Fruit fly (Drosophila melanogaster) whole organism, embryonic: ENCODE data around the gene CG32147.

Experiments
- Bdp1 ChIP-seq: fragments of 200-800 bp; sonication (Bioruptor generic); optimal IDR thresholded peaks from 3 replicates; lab custom pipeline; 2016; ENCODE audit warnings: missing biosample characterization, missing genetic modification characterization
- Bgb ChIP-seq: fragments of 200-800 bp; sonication (Bioruptor generic); IDR thresholded peaks from 2 replicates; pipeline ENCODE4 v1.3.6; 2022; ENCODE audit warnings: missing biosample characterization, missing genetic modification characterization; ENCODE audit not compliant: partially characterized antibody
- BtbVII ChIP-seq: fragments of 200-800 bp; sonication (Bioruptor generic); optimal IDR thresholded peaks from 3 replicates; lab custom pipeline; 2017; ENCODE audit warnings: missing biosample characterization, mild to moderate bottlenecking, missing genetic modification characterization
- CG10267 ChIP-seq: fragments of 200-800 bp; sonication (Bioruptor generic); optimal IDR thresholded peaks from 2 replicates; lab custom pipeline; 2018; ENCODE audit warnings: missing biosample characterization, mild to moderate bottlenecking, missing genetic modification characterization, moderate library complexity
- CG13123 ChIP-seq: fragments of 200-800 bp; sonication (Bioruptor generic); optimal IDR thresholded peaks from 2 replicates; lab custom pipeline; 2016; ENCODE audit warnings: missing biosample characterization, missing genetic modification characterization
- CG14710 ChIP-seq: fragments of 200-800 bp; sonication (Bioruptor generic); optimal IDR thresholded peaks from 3 replicates; lab custom pipeline; 2019; ENCODE audit warnings: missing biosample characterization, mild to moderate bottlenecking, missing genetic modification characterization, moderate library complexity
- CG15011 ChIP-seq: fragments of 200-800 bp; sonication (Bioruptor generic); optimal IDR thresholded peaks from 3 replicates; lab custom pipeline; 2018; ENCODE audit warnings: missing biosample characterization, mild to moderate bottlenecking, missing genetic modification characterization
- CG17361 ChIP-seq: fragments of 200-800 bp; sonication (Bioruptor generic); IDR thresholded peaks from 3 replicates; pipeline ENCODE4 v1.3.6; 2022; ENCODE audit warnings: missing biosample characterization, missing genetic modification characterization
- CG17385 ChIP-seq: fragments of 200-800 bp; sonication (Bioruptor generic); optimal IDR thresholded peaks from 3 replicates; lab custom pipeline; 2018; ENCODE audit warnings: missing biosample characterization, mild to moderate bottlenecking, missing genetic modification characterization
- CG17829 ChIP-seq: fragments of 200-800 bp; optimal IDR thresholded peaks from 2 replicates; lab custom pipeline; 2019; ENCODE audit warnings: missing biosample characterization, mild to moderate bottlenecking, missing genetic modification characterization, moderate library complexity
- CG2116 ChIP-seq: fragments of 200-800 bp; sonication (Bioruptor generic); optimal IDR thresholded peaks from 3 replicates; lab custom pipeline; 2018; ENCODE audit warnings: missing biosample characterization, mild to moderate bottlenecking, missing genetic modification characterization
- CG2120 ChIP-seq: fragments of 200-800 bp; sonication (Bioruptor generic); optimal IDR thresholded peaks from 3 replicates; lab custom pipeline; 2016; ENCODE audit warnings: missing biosample characterization, missing genetic modification characterization
- CG30020 ChIP-seq: fragments of 200-800 bp; optimal IDR thresholded peaks from 2 replicates; lab custom pipeline; 2019; ENCODE audit warnings: missing biosample characterization, mild to moderate bottlenecking, missing genetic modification characterization, moderate library complexity
- CG31441 ChIP-seq: fragments of 200-800 bp; sonication (Bioruptor generic); IDR thresholded peaks from 2 replicates; pipeline ENCODE4 v1.3.6; 2022; ENCODE audit warnings: missing biosample characterization, missing genetic modification characterization
- CG3995 ChIP-seq: fragments of 200-800 bp; sonication (Bioruptor generic); optimal IDR thresholded peaks from 3 replicates; lab custom pipeline; 2016; ENCODE audit warnings: missing biosample characterization, missing genetic modification characterization
- CG4360 ChIP-seq: fragments of 200-800 bp; sonication (Bioruptor generic); IDR thresholded peaks from 2 replicates; pipeline ENCODE4 v1.3.6; 2022; ENCODE audit warnings: missing biosample characterization, missing genetic modification characterization
- CG7372 ChIP-seq: fragments of 200-800 bp; sonication (Bioruptor generic); IDR thresholded peaks from 2 replicates; pipeline ENCODE4 v1.3.6; 2022; ENCODE audit warnings: missing biosample characterization, missing genetic modification characterization
- CG8765 ChIP-seq: fragments of 200-800 bp; sonication (Bioruptor generic); IDR thresholded peaks from 2 replicates; pipeline ENCODE4 v1.3.6; 2022; ENCODE audit warnings: missing biosample characterization, missing genetic modification characterization
- CG8924 ChIP-seq: fragments of 200-800 bp; optimal IDR thresholded peaks from 3 replicates; lab custom pipeline; 2019; ENCODE audit warnings: missing biosample characterization, mild to moderate bottlenecking, missing genetic modification characterization, moderate library complexity
- CG9797 ChIP-seq: fragments of 200-800 bp; sonication (Bioruptor generic); optimal IDR thresholded peaks from 3 replicates; lab custom pipeline; 2018; ENCODE audit warnings: missing biosample characterization, mild to moderate bottlenecking, missing genetic modification characterization
- CG9817 ChIP-seq: fragments of 200-800 bp; sonication (Bioruptor generic); optimal IDR thresholded peaks from 2 replicates; lab custom pipeline; 2018; ENCODE audit warnings: missing biosample characterization, mild to moderate bottlenecking, missing genetic modification characterization, moderate library complexity
- CoRest ChIP-seq: fragments of 200-800 bp; sonication (Bioruptor generic); optimal IDR thresholded peaks from 3 replicates; lab custom pipeline; 2018; ENCODE audit warnings: missing biosample characterization, mild to moderate bottlenecking, missing genetic modification characterization, moderate library complexity
- Dp ChIP-seq: fragments of 200-800 bp; sonication (Bioruptor generic); optimal IDR thresholded peaks from 2 replicates; lab custom pipeline; 2018; ENCODE audit warnings: missing biosample characterization, mild to moderate bottlenecking, missing genetic modification characterization, moderate library complexity
- HHEX ChIP-seq: fragments of 200-800 bp; sonication (Bioruptor generic); optimal IDR thresholded peaks from 3 replicates; lab custom pipeline; 2017; ENCODE audit warnings: missing biosample characterization, mild to moderate bottlenecking, missing genetic modification characterization, missing genetic modification reagents
- Hmr ChIP-seq: fragments of 200-800 bp; sonication (Bioruptor generic); optimal IDR thresholded peaks from 3 replicates; lab custom pipeline; 2017; ENCODE audit warnings: mild to moderate bottlenecking, missing biosample characterization, missing genetic modification reagents, missing genetic modification characterization
- Med ChIP-seq: fragments of 200-800 bp; sonication (Bioruptor generic); peaks from one replicate; lab custom pipeline; 2016; ENCODE audit warnings: missing biosample characterization, missing genetic modification characterization, mild to moderate bottlenecking, inconsistent platforms, moderate library complexity
- Meics ChIP-seq: fragments of 200-800 bp; sonication (Bioruptor generic); optimal IDR thresholded peaks from 2 replicates; lab custom pipeline; 2017; ENCODE audit warnings: missing biosample characterization, mild to moderate bottlenecking, missing genetic modification characterization
- Opbp ChIP-seq: fragments of 200-800 bp; sonication (Bioruptor generic); IDR thresholded peaks from 3 replicates; pipeline ENCODE4 v1.3.6; 2022; ENCODE audit warnings: missing biosample characterization, missing genetic modification characterization; ENCODE audit not compliant: partially characterized antibody
- Rfx ChIP-seq: fragments of 200-800 bp; sonication (Bioruptor generic); IDR thresholded peaks from 2 replicates; pipeline ENCODE4 v1.3.6; 2022; ENCODE audit warnings: missing biosample characterization, missing genetic modification characterization
- Stat92E ChIP-seq, 3 experiments: fragments of >200 bp in 2 of 3; fragments of 200-800 bp in 1 of 3; sonication (Bioruptor generic) in 1 of 3; optimal IDR thresholded peaks; 2 replicates each; lab custom pipeline; 2017 to 2019; ENCODE audit warnings: missing biosample characterization in 3 of 3, missing genetic modification characterization in 3 of 3, mild to moderate bottlenecking in 1 of 3, moderate library complexity in 1 of 3
- Xbp1 ChIP-seq: fragments of 200-800 bp; sonication (Bioruptor generic); optimal IDR thresholded peaks from 3 replicates; lab custom pipeline; 2016; ENCODE audit warnings: missing biosample characterization, mild to moderate bottlenecking, missing genetic modification characterization
- amos ChIP-seq: fragments of 200-800 bp; sonication (Bioruptor generic); IDR thresholded peaks from 2 replicates; pipeline ENCODE4 v1.3.6; 2022; ENCODE audit warnings: missing biosample characterization, missing genetic modification characterization; ENCODE audit not compliant: partially characterized antibody
- bab2 ChIP-seq: fragments of 200-800 bp; sonication (Bioruptor generic); optimal IDR thresholded peaks from 2 replicates; lab custom pipeline; 2016; ENCODE audit warnings: missing biosample characterization, missing genetic modification characterization
- corto ChIP-seq: fragments of 200-800 bp; sonication (Bioruptor generic); optimal IDR thresholded peaks from 2 replicates; lab custom pipeline; 2016; ENCODE audit warnings: missing biosample characterization, mild to moderate bottlenecking, missing genetic modification characterization, moderate library complexity
- gem ChIP-seq: fragments of 200-800 bp; sonication (Bioruptor generic); optimal IDR thresholded peaks from 2 replicates; lab custom pipeline; 2019; ENCODE audit warnings: missing biosample characterization, mild to moderate bottlenecking, missing genetic modification characterization, moderate library complexity
- gfzf ChIP-seq: fragments of 200-800 bp; sonication (Bioruptor generic); optimal IDR thresholded peaks from 2 replicates; lab custom pipeline; 2016; ENCODE audit warnings: missing biosample characterization, mild to moderate bottlenecking, missing genetic modification characterization, moderate library complexity
- grn ChIP-seq: fragments of 200-800 bp; sonication (Bioruptor generic); optimal IDR thresholded peaks from 3 replicates; lab custom pipeline; 2017; ENCODE audit warnings: missing biosample characterization, missing genetic modification characterization
- gsb-n ChIP-seq: fragments of 200-800 bp; sonication (Bioruptor generic); optimal IDR thresholded peaks from 3 replicates; lab custom pipeline; 2018; ENCODE audit warnings: missing biosample characterization, mild to moderate bottlenecking, missing genetic modification characterization
- kay ChIP-seq: fragments of 200-800 bp; sonication (Bioruptor generic); optimal IDR thresholded peaks from 2 replicates; lab custom pipeline; 2016; ENCODE audit warnings: missing biosample characterization, missing genetic modification characterization
- mld ChIP-seq: fragments of 200-800 bp; sonication (Bioruptor generic); IDR thresholded peaks from 3 replicates; pipeline ENCODE4 v1.3.6; 2022; ENCODE audit warnings: missing biosample characterization, missing genetic modification characterization; ENCODE audit not compliant: partially characterized antibody
- nerfin-1 ChIP-seq: fragments of 200-800 bp; sonication (Bioruptor generic); optimal IDR thresholded peaks from 3 replicates; lab custom pipeline; 2019; ENCODE audit warnings: missing biosample characterization, mild to moderate bottlenecking, missing genetic modification characterization, moderate library complexity
- nmo ChIP-seq: fragments of 200-800 bp; sonication (Bioruptor generic); optimal IDR thresholded peaks from 2 replicates; lab custom pipeline; 2018; ENCODE audit warnings: missing biosample characterization, mild to moderate bottlenecking, missing genetic modification characterization, moderate library complexity
- pzg ChIP-seq: fragments of 200-800 bp; sonication (Bioruptor generic); optimal IDR thresholded peaks from 3 replicates; lab custom pipeline; 2018; ENCODE audit warnings: missing biosample characterization, mild to moderate bottlenecking, missing genetic modification characterization, moderate library complexity
- row ChIP-seq: fragments of 200-800 bp; sonication (Bioruptor generic); IDR thresholded peaks from 3 replicates; pipeline ENCODE4 v1.3.6; 2022; ENCODE audit warnings: missing biosample characterization, missing genetic modification characterization
- sd ChIP-seq: fragments of 200-800 bp; sonication (Bioruptor generic); optimal IDR thresholded peaks from 3 replicates; lab custom pipeline; 2018; ENCODE audit warnings: missing biosample characterization, mild to moderate bottlenecking, missing genetic modification characterization, moderate library complexity
- trem ChIP-seq: fragments of 200-800 bp; optimal IDR thresholded peaks from 3 replicates; lab custom pipeline; 2019; ENCODE audit warnings: missing biosample characterization, mild to moderate bottlenecking, missing genetic modification characterization, moderate library complexity
- usp ChIP-seq: fragments of >200 bp; optimal IDR thresholded peaks from 2 replicates; lab custom pipeline; 2017; ENCODE audit warnings: missing biosample characterization, missing genetic modification characterization

Gene CG32147

DNA sequence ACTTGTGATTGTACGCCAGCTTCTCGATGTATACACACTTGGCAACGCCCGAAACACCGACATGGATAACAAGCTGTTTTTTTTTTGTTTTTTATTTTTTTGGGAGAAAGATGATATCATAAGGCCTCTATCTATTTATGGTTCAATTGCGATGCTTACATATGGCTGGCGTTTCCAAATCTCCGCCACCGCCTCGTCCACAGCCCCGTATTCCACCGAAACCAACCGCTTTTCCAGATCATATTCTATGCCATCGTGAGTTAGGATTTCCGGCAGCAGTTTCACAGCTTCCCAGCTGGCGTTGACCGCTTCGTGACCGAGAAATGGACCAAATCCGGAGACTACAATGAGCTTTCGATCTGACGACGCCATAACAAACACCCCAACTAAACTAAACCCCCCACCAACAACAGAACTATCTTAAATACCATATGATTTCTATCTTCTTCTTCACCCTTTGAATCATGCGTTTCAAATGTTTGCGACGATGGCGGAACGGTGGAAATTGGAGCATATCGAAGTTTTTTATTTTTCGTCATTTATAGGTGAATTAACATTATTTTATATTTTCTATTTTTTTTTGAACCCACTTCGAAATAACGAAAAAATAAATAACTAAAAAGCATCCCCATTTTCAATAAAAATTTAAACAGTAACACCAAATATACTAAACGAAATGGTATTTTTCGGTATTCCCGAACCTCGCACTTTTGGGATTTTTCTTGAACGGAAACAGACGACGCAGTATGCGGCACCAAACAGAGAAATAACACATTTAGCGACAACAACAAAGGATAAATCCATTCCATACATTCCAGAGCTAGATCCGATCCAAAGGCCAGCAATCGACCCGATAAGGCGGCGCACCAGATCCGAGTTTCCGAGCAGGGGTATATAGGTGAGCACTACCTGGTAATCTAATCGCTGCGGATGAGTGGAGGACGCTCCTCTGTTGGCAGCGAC, at the start of gene CG32147, which contains the start of gene Pex3:
Gene CG32147 (minus strand): TSS at position 422 of the 963 bp plus-strand sequence.
Gene Pex3 (plus strand): TSS at position 718 of the 963 bp plus-strand sequence.
- peak; percentile 59 for TF ChIP-seq CG10267 (tag; lab: Kevin White, UChicago)
- peak; percentile 59 for TF ChIP-seq nmo (GFP tag; lab: Kevin White, UChicago)
- TF ChIP-seq CG2116 (GFP tag; lab: Kevin White, UChicago), result peak; percentile 58
- peak; percentile 88 for TF ChIP-seq CG30020 (tag; lab: Kevin White, UChicago)
- TF ChIP-seq mld (GFP tag; lab: Robert Waterston, UW), result no peak
- peak; percentile 66 for TF ChIP-seq trem
- peak; percentile 70 for TF ChIP-seq pzg (GFP tag; lab: Kevin White, UChicago)
- no peak for TF ChIP-seq corto (GFP tag; lab: Kevin White, UChicago)
- TF ChIP-seq HHEX (GFP tag; lab: Kevin White, UChicago), result no peak
- peak; percentile 27 for TF ChIP-seq gsb-n (tag; lab: Kevin White, UChicago)
- TF ChIP-seq CG4360 (GFP tag; lab: Robert Waterston, UW), result peak; percentile 77
- peak; percentile 49 for TF ChIP-seq grn (GFP tag; lab: Kevin White, UChicago)
- peak; percentile 53 for TF ChIP-seq Dp (GFP tag; lab: Kevin White, UChicago)
- TF ChIP-seq Meics (GFP tag; lab: Kevin White, UChicago), result peak; percentile 25
- TF ChIP-seq CG14710 (tag; lab: Kevin White, UChicago), result peak; percentile 77
- no peak for TF ChIP-seq CG9817 (tag; lab: Kevin White, UChicago)
- TF ChIP-seq gfzf, result peak; percentile 89
- peak; percentile 48; the same call in 1 of the 2 replicates for TF ChIP-seq CG31441
- peak; percentile 7 for TF ChIP-seq CG2120
- TF ChIP-seq amos, result no peak; the same call in 1 of the 2 replicates
- TF ChIP-seq row (GFP tag; lab: Robert Waterston, UW), result peak; percentile 62
- peak; percentile 83 for TF ChIP-seq sd (tag; lab: Kevin White, UChicago)
- TF ChIP-seq gem, result peak; percentile 16
- TF ChIP-seq CG8765 (GFP tag; lab: Robert Waterston, UW), result no peak
- TF ChIP-seq kay (GFP tag; lab: Kevin White, UChicago), result peak; percentile 70
- TF ChIP-seq CG17385, result peak; percentile 97
- TF ChIP-seq nerfin-1 (tag; lab: Kevin White, UChicago), result peak; percentile 3
- TF ChIP-seq Stat92E (GFP tag; optimal IDR thresholded peaks at IDR 0.05; lab: Kevin White, UChicago), result peak in 1 of 3 experiments; percentile 39
- TF ChIP-seq CG3995 (GFP tag; lab: Kevin White, UChicago), result peak; percentile 6
- TF ChIP-seq usp (GFP tag; lab: Kevin White, UChicago), result no peak
- TF ChIP-seq Med (GFP tag; lab: Kevin White, UChicago), result peak; percentile 80
- TF ChIP-seq Bgb (GFP tag; lab: Robert Waterston, UW), result peak; percentile 41; the same call in 1 of the 2 replicates
- no peak for TF ChIP-seq Bdp1 (GFP tag; lab: Kevin White, UChicago)
- TF ChIP-seq BtbVII (GFP tag; lab: Kevin White, UChicago), result peak; percentile 20
- TF ChIP-seq Hmr, result peak; percentile 12
- peak; percentile 51 for TF ChIP-seq CG8924 (tag; lab: Kevin White, UChicago)
- no peak for TF ChIP-seq CG13123 (GFP tag; lab: Kevin White, UChicago)
- peak; percentile 7 for TF ChIP-seq CG17829 (tag; lab: Kevin White, UChicago)
- TF ChIP-seq Rfx (GFP tag; lab: Robert Waterston, UW), result peak; percentile 7; the same call in 1 of the 2 replicates
- peak; percentile 47; the same call in 1 of the 3 replicates for TF ChIP-seq CG17361
- TF ChIP-seq CG15011 (GFP tag; lab: Kevin White, UChicago), result no peak
- peak; percentile 88 for TF ChIP-seq CG9797 (GFP tag; lab: Kevin White, UChicago)
- 0 out of 3 replicates have a peak, but pooled peaks have one; percentile 14 for TF ChIP-seq Opbp (GFP tag; lab: Robert Waterston, UW)
- no peak for TF ChIP-seq bab2 (GFP tag; lab: Kevin White, UChicago)
- TF ChIP-seq Xbp1 (GFP tag; lab: Kevin White, UChicago), result peak; percentile 17
- no peak for TF ChIP-seq CG7372 (GFP tag; lab: Robert Waterston, UW)
- TF ChIP-seq CoRest (tag; lab: Kevin White, UChicago), result peak; percentile 40
